Worm (Caenorhabditis elegans) whole organism, mixed stage, embryonic: Measurements from ENCODE around the gene aco-2.

Source experiments
- blmp-1 ChIP-seq: fragments of 150-350 bp; optimal IDR thresholded peaks from 2 replicates; lab custom pipeline; 2014; ENCODE audit warnings: missing biosample characterization, missing genetic modification characterization
- elt-1 ChIP-seq: sonication (generic microtip); optimal IDR thresholded peaks from 2 replicates; lab custom pipeline; 2017; ENCODE audit warnings: missing genetic modification characterization, mild to moderate bottlenecking, missing compliant biosample characterization, antibody characterized with exemption, moderate library complexity, borderline replicate concordance; ENCODE audit not compliant: insufficient read depth
- ham-2 ChIP-seq: fragments of 200-800 bp; sonication (Bioruptor generic); optimal IDR thresholded peaks from 2 replicates; lab custom pipeline; 2018; ENCODE audit warnings: mild to moderate bottlenecking, missing genetic modification characterization, missing compliant biosample characterization
- lin-13 ChIP-seq: fragments of 150-350 bp; optimal IDR thresholded peaks from 2 replicates; lab custom pipeline; 2014; ENCODE audit warnings: missing biosample characterization, missing genetic modification characterization
- nhr-12 ChIP-seq: fragments of 150-350 bp; optimal IDR thresholded peaks from 2 replicates; lab custom pipeline; 2014; ENCODE audit warnings: missing biosample characterization, missing genetic modification characterization
- nhr-76 ChIP-seq: sonication (generic microtip); optimal IDR thresholded peaks from 2 replicates; lab custom pipeline; 2017; ENCODE audit warnings: missing biosample characterization, missing genetic modification characterization
- pha-4 ChIP-seq: fragments of 150-350 bp; optimal IDR thresholded peaks from 2 replicates; lab custom pipeline; 2018; ENCODE audit warnings: missing biosample characterization, missing genetic modification reagents, missing genetic modification characterization
- snpc-4 ChIP-seq: fragments of 150-350 bp; optimal IDR thresholded peaks from 2 replicates; lab custom pipeline; 2014; ENCODE audit warnings: missing biosample characterization, missing genetic modification characterization
- sptf-1 ChIP-seq: sonication (generic microtip); optimal IDR thresholded peaks from 2 replicates; lab custom pipeline; 2017; ENCODE audit warnings: mild to moderate bottlenecking, missing genetic modification characterization, moderate library complexity, missing compliant biosample characterization
- unc-62 ChIP-seq: fragments of 150-350 bp; optimal IDR thresholded peaks from 2 replicates; lab custom pipeline; 2014; ENCODE audit warnings: missing biosample characterization, missing genetic modification reagents, missing genetic modification characterization
- ztf-11 ChIP-seq: fragments of 150-350 bp; optimal IDR thresholded peaks from 2 replicates; lab custom pipeline; 2014; ENCODE audit warnings: missing biosample characterization, missing genetic modification characterization

DNA sequence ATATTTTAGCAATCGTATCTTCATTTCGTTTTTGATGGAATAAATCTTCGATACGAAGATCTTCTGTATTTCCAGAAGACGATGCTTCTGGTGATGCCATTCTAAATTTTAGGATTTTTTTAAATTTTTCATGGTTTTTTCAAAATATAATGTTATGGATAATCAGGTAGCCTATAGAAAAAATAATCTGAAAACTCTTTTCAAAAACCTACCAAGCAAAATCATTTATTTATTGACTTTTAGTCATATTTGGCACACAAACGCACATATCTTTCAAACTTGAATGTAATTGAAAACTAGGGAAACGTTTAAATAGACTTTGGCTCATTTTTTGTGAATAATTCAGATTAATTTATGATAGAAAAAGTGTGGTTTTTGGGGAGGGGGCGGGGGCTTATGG is 42.9 kb downstream of the aco-2 start, which contains the start of gene F44B9.5:
- no peak for TF ChIP-seq ham-2 (GFP tag; lab: Kevin White, UChicago)
- TF ChIP-seq lin-13 (tag; lab: Kevin White, UChicago): no peak
- TF ChIP-seq sptf-1 (tag; lab: Kevin White, UChicago): no peak
- no peak for TF ChIP-seq blmp-1 (tag; lab: Kevin White, UChicago)
- TF ChIP-seq nhr-76 (tag; lab: Kevin White, UChicago): no peak
- no peak for TF ChIP-seq pha-4 (tag; lab: Kevin White, UChicago)
- TF ChIP-seq unc-62 (GFP tag; lab: Kevin White, UChicago): no peak
- TF ChIP-seq elt-1 (tag; lab: Kevin White, UChicago): no peak
- no peak for TF ChIP-seq snpc-4 (tag; lab: Kevin White, UChicago)
- no peak for TF ChIP-seq ztf-11 (tag; lab: Kevin White, UChicago)
- no peak for TF ChIP-seq nhr-12 (tag; lab: Kevin White, UChicago)
